Fruit fly (Drosophila melanogaster): ENCODE data around the gene Usp2.

Usp2 gene

DNA sequence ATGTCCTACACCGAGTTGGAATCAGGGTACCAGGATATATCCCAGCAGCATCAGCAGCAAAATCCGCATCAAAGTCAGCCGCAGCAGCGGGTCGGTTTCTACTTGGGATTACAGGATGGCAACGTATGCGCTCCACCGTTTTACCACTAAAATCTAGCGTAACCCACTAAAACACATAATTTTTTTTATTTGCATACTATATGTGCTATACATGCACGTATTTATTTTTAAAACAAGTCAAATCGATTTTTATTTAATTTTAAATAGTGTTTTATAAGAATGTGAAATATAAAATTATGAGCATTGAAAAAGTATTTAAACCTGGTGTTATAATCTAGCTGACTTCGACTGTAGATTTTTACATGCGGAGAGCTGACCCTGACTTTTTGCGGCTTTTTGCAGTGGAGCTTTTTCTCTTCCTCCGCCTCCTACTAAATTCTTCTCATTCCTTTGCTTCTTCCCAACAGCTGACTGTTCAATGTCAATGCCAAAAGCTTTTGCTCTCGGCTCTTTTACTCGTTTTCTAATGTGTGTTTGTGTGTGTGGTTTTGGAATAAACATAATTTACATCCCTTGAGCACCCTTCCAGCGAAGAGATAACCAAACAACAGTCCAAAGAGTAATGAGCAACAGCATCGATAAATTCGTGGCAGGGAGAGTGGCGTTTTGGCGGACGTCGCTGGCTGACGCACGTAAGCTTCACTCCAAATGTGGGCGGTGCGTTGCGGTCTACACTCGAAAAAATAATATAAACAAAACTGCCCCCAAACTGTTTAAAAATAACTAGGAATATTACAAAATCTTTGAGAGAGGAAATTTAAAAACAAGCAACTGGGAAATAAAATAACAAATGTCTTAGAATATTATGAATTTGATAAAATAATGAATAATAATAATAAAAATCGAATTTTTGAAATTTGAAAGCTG is 32.3 kb downstream of the Usp2 start (continued):
- TF ChIP-seq Opbp (GFP tag; IDR thresholded peaks at IDR 0.05; ENCODE audit: partially characterized antibody) (no peak), CG34422 (GFP tag; IDR thresholded peaks at IDR 0.05) (0 out of 3 replicates have a peak, but pooled peaks have one; percentile 48), HHEX (GFP tag; optimal IDR thresholded peaks at IDR 0.05) (peak; percentile 27), fd96Cb (tag; optimal IDR thresholded peaks at IDR 0.05) (peak; percentile 52), vvl (GFP tag; IDR thresholded peaks at IDR 0.05) (peak; percentile 56; the same call in 1 of the 2 replicates), schlank (tag; optimal IDR thresholded peaks at IDR 0.05) (no peak), luna (GFP tag; optimal IDR thresholded peaks at IDR 0.05) (no peak), Eip74EF (GFP tag; optimal IDR thresholded peaks at IDR 0.05) (no peak), CG18764 (GFP tag; optimal IDR thresholded peaks at IDR 0.05) (no peak), CG2875 (GFP tag; optimal IDR thresholded peaks at IDR 0.05) (no peak), CG8478 (optimal IDR thresholded peaks at IDR 0.05) (no peak), odd (GFP tag; optimal IDR thresholded peaks at IDR 0.05) (no peak), CG15011 (GFP tag; optimal IDR thresholded peaks at IDR 0.05) (peak; percentile 27), row (GFP tag; IDR thresholded peaks at IDR 0.05) (peak; percentile 37), Ssrp (tag; optimal IDR thresholded peaks at IDR 0.05) (peak; percentile 20), zfh1 (GFP tag; IDR thresholded peaks at IDR 0.05) (0 out of 3 replicates have a peak, but pooled peaks have one; percentile 5), Asciz (GFP tag; optimal IDR thresholded peaks at IDR 0.05) (peak; percentile 21), klu (GFP tag; IDR thresholded peaks at IDR 0.05) (no peak), CG15269 (tag; optimal IDR thresholded peaks at IDR 0.05) (peak; percentile 52), Fer2 (tag; optimal IDR thresholded peaks at IDR 0.05) (no peak), pzg (GFP tag; optimal IDR thresholded peaks at IDR 0.05) (no peak), CG11093 (GFP tag; IDR thresholded peaks at IDR 0.05) (0 out of 3 replicates have a peak, but pooled peaks have one; percentile 33), slbo (GFP tag; IDR thresholded peaks at IDR 0.05) (peak; percentile 66), Sox100B (GFP tag; optimal IDR thresholded peaks at IDR 0.05) (peak; percentile 21), gsb (GFP tag; IDR thresholded peaks at IDR 0.05) (no peak), crol (GFP tag; IDR thresholded peaks at IDR 0.05) (no peak), NfI (GFP tag; optimal IDR thresholded peaks at IDR 0.05) (peak; percentile 17), CG31224 (GFP tag; IDR thresholded peaks at IDR 0.05) (peak; percentile 16; the same call in 1 of the 2 replicates), crp (GFP tag; optimal IDR thresholded peaks at IDR 0.05) (peak in 1 of 2 experiments; percentile 63), stc (GFP tag; IDR thresholded peaks at IDR 0.05) (no peak), z (GFP tag; IDR thresholded peaks at IDR 0.05) (no peak), Adf1 (GFP tag; IDR thresholded peaks at IDR 0.05) (peak; percentile 39), Ets97D (GFP tag; optimal IDR thresholded peaks at IDR 0.05) (no peak), HmgD (GFP tag; optimal IDR thresholded peaks at IDR 0.05) (no peak), CkIIα-i1 (GFP tag; IDR thresholded peaks at IDR 0.05) (no peak), Nf-YA (GFP tag; IDR thresholded peaks at IDR 0.05) (no peak), dysf (GFP tag; IDR thresholded peaks at IDR 0.05) (peak; percentile 56; the same call in 2 of the 3 replicates), CG18619 (GFP tag; optimal IDR thresholded peaks at IDR 0.05) (peak; percentile 34), jumu (GFP tag; optimal IDR thresholded peaks at IDR 0.05) (no peak), CG7987 (GFP tag; optimal IDR thresholded peaks at IDR 0.05) (no peak), gro (GFP tag; optimal IDR thresholded peaks at IDR 0.05) (peak; percentile 18), inv (GFP tag; IDR thresholded peaks at IDR 0.05; ENCODE audit: partially characterized antibody) (no peak), CG12769 (tag; optimal IDR thresholded peaks at IDR 0.05) (peak; percentile 53), CG10147 (GFP tag; optimal IDR thresholded peaks at IDR 0.05) (peak; percentile 12), Hr51 (GFP tag; optimal IDR thresholded peaks at IDR 0.05) (peak in 1 of 2 experiments; percentile 62), E2f2 (GFP tag; IDR thresholded peaks at IDR 0.05) (peak; percentile 19; the same call in 1 of the 2 replicates), Med (GFP tag) (peak; percentile 84), tgo (GFP tag; IDR thresholded peaks at IDR 0.05) (peak; percentile 59; the same call in 2 of the 3 replicates)
